Fruit fly (Drosophila melanogaster): ENCODE results near the gene CG1116.

CG1116 gene

DNA sequence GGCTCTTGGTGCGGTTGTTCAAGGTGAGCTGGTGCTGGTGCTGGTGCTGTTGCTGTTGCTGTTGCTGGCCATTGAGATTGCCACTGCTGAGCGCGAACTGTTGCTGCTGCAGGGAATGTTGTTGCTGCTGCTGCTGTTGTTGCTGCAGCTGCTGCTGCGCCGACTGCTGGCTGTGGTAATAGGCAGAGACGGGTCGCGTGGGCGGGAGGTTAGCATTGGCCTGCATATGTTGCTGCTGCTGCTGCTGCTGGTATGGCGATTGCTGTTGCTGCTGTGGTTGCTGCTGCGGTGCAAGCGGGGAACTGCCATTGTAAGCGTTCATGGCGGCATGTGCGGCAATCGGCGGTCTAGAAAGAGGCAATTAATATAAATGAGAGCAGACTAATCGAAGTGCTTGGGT lies 43.5 kb upstream of the CG1116 start:
- TF ChIP-seq CG16813 (GFP tag; IDR thresholded peaks at IDR 0.05; ENCODE audit: partially characterized antibody) (0 out of 3 replicates have a peak, but pooled peaks have one; percentile 28), CG6765 (GFP tag; optimal IDR thresholded peaks at IDR 0.05) (no peak), CG6175 (GFP tag; IDR thresholded peaks at IDR 0.05) (0 out of 3 replicates have a peak, but pooled peaks have one; percentile 11)

DNA sequence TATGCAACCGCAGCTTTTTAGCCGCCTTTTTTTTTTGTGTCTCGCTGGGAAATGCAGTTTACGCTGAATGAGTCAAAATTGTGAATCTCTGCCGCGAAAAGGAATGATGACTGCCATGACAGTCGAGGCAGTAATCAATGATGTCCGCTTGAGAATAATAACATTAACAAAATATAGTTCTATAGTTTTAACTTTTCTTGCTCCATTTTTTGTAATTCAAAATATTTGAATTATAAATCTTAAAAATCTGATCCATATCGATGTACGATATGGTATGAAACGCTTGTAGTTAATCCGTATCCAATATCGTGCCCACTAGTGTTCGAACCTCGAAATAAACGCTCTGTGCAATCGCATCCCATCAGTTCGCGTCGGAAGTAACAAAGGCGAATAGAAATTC lies 31.7 kb upstream of the CG1116 start:
- no peak for TF ChIP-seq stc (GFP tag; IDR thresholded peaks at IDR 0.05)
- TF ChIP-seq Blimp-1 (GFP tag; optimal IDR thresholded peaks at IDR 0.05), result no peak
- TF ChIP-seq nmo (GFP tag; optimal IDR thresholded peaks at IDR 0.05), result no peak
- peak; percentile 81 for TF ChIP-seq CG15073 (GFP tag; optimal IDR thresholded peaks at IDR 0.05)
- TF ChIP-seq CG7556 (GFP tag; optimal IDR thresholded peaks at IDR 0.05), result no peak
- TF ChIP-seq shn (GFP tag; optimal IDR thresholded peaks at IDR 0.05), result no peak
- TF ChIP-seq fd102C (GFP tag; optimal IDR thresholded peaks at IDR 0.05), result no peak
- peak; percentile 81 for TF ChIP-seq sens (GFP tag)
- no peak for TF ChIP-seq Dip3 (GFP tag; optimal IDR thresholded peaks at IDR 0.05)
- no peak for TF ChIP-seq prd (optimal IDR thresholded peaks at IDR 0.05)
- 0 out of 3 replicates have a peak, but pooled peaks have one; percentile 4 for TF ChIP-seq prd (GFP tag; IDR thresholded peaks at IDR 0.05)
- TF ChIP-seq sima (GFP tag; optimal IDR thresholded peaks at IDR 0.05), result no peak

DNA sequence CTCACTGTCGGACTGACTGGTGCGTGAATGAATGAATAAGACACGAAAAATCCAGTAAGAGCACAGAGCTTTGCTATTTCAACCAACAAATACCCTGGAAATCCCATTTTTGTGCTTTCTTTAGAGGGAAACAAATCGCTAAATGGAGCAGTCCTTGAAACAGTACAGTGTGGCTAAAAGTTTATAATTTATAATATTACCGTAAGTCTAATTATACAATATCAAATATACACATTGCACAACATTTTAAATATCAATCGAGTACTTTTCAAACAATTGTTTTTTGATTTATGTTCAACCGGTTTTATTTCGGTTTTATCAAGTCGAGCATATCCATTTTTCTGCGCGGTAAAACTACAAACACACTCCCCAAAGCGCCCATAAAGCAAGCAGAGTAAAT lies 26.2 kb upstream of the CG1116 start:
- TF ChIP-seq CG13775 (GFP tag; optimal IDR thresholded peaks at IDR 0.05), result no peak
- no peak for TF ChIP-seq Sox100B (GFP tag; optimal IDR thresholded peaks at IDR 0.05)
- no peak for TF ChIP-seq phol (tag; optimal IDR thresholded peaks at IDR 0.05)
- no peak for TF ChIP-seq zfh1 (GFP tag; IDR thresholded peaks at IDR 0.05)
- no peak for TF ChIP-seq trh (GFP tag; optimal IDR thresholded peaks at IDR 0.05)
- TF ChIP-seq Hsf (GFP tag; optimal IDR thresholded peaks at IDR 0.05), result no peak
- no peak for TF ChIP-seq az2 (GFP tag; optimal IDR thresholded peaks at IDR 0.05)
- TF ChIP-seq stwl (tag; optimal IDR thresholded peaks at IDR 0.05), result no peak
- no peak for TF ChIP-seq CG4404 (GFP tag; IDR thresholded peaks at IDR 0.05)
- no peak for TF ChIP-seq lilli (GFP tag; optimal IDR thresholded peaks at IDR 0.05)
- no peak for TF ChIP-seq Ets97D (GFP tag; optimal IDR thresholded peaks at IDR 0.05)
- peak; percentile 80 for TF ChIP-seq D19B (GFP tag; optimal IDR thresholded peaks at IDR 0.05)
- peak; percentile 23 for TF ChIP-seq CG2120 (GFP tag; optimal IDR thresholded peaks at IDR 0.05)
- TF ChIP-seq fru (optimal IDR thresholded peaks at IDR 0.05), result no peak
- no peak for TF ChIP-seq Rfx (GFP tag; IDR thresholded peaks at IDR 0.05)
- no peak for TF ChIP-seq exex (tag; optimal IDR thresholded peaks at IDR 0.05)
- TF ChIP-seq CG17361 (GFP tag; IDR thresholded peaks at IDR 0.05), result no peak
- no peak for TF ChIP-seq CG4730 (GFP tag; IDR thresholded peaks at IDR 0.05)
- TF ChIP-seq pzg (GFP tag; optimal IDR thresholded peaks at IDR 0.05), result no peak
- peak in 1 of 2 experiments; percentile 1 for TF ChIP-seq Hr51 (GFP tag; optimal IDR thresholded peaks at IDR 0.05)
- no peak for TF ChIP-seq MTF-1 (GFP tag; optimal IDR thresholded peaks at IDR 0.05; ENCODE audit: borderline replicate concordance)
- no peak for TF ChIP-seq maf-S (GFP tag; optimal IDR thresholded peaks at IDR 0.05)
- peak; percentile 26 for TF ChIP-seq Fer1 (GFP tag; optimal IDR thresholded peaks at IDR 0.05)
- no peak for TF ChIP-seq Lim3 (GFP tag; IDR thresholded peaks at IDR 0.05)
- no peak for TF ChIP-seq unpg (GFP tag; optimal IDR thresholded peaks at IDR 0.05)
- TF ChIP-seq CG2116 (GFP tag; optimal IDR thresholded peaks at IDR 0.05), result no peak
- TF ChIP-seq CG6683 (GFP tag; optimal IDR thresholded peaks at IDR 0.05), result no peak
- no peak for TF ChIP-seq Bteb2 (GFP tag; optimal IDR thresholded peaks at IDR 0.05)
- TF ChIP-seq CG7839 (tag; optimal IDR thresholded peaks at IDR 0.05), result peak; percentile 16
- no peak for TF ChIP-seq Ada2b (GFP tag; IDR thresholded peaks at IDR 0.05)
- 0 out of 2 replicates have a peak, but pooled peaks have one; percentile 7 for TF ChIP-seq Xrp1 (GFP tag; IDR thresholded peaks at IDR 0.05)
- TF ChIP-seq CoRest (tag; optimal IDR thresholded peaks at IDR 0.05), result no peak
- TF ChIP-seq gfzf (GFP tag; optimal IDR thresholded peaks at IDR 0.05), result no peak
- peak; percentile 52 for TF ChIP-seq CG18599 (GFP tag; optimal IDR thresholded peaks at IDR 0.05)
- TF ChIP-seq CG11695 (GFP tag; IDR thresholded peaks at IDR 0.05), result no peak
